Fruit fly (Drosophila melanogaster): ENCODE data around the gene CG5391.

Gene CG5391

dm6 chr3R:22334050-22334449 is at the start of gene CG5391:
TSS of gene CG5391 (minus strand) at chr3R:22334150.
- no peak for TF ChIP-seq CG8478 (optimal IDR thresholded peaks at IDR 0.05)
- TF ChIP-seq CTCF (optimal IDR thresholded peaks at IDR 0.05): no peak

dm6 chr3R:22381735-22382134 is 47.8 kb upstream of the CG5391 start, which contains the start of gene Gpdh3:
TSS of gene Gpdh3 (plus strand) at chr3R:22382035.
- no peak for TF ChIP-seq CTCF (optimal IDR thresholded peaks at IDR 0.05)
- TF ChIP-seq CG8478 (optimal IDR thresholded peaks at IDR 0.05): no peak

DNA sequence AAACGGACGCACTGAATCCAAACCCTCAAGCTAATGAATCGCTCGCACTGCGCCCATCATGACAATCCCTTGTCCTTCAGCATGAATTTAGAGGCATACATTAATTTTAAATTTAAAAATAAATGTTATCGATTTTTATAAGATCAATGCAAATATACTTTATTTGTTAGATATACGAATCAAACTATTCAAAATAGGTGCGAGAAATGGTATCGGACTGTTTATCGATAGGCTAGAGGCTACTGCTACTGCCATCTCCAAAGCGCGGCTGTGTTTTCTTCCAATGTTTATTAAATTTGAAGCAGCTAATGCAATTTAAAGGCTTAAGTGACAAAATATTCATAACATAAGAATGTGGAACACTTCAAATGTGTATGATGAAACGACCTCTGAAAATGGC is 47.1 kb upstream of the CG5391 start, which contains the start of gene CG43342:
CG43342 (plus strand) TSS at position 264 of the 400 bp plus-strand sequence.
- no peak for TF ChIP-seq CTCF (optimal IDR thresholded peaks at IDR 0.05)
- no peak for TF ChIP-seq CG8478 (optimal IDR thresholded peaks at IDR 0.05)

- TF ChIP-seq CG8478 (optimal IDR thresholded peaks at IDR 0.05) (no peak), CTCF (optimal IDR thresholded peaks at IDR 0.05) (no peak)
These were observed 46.0 kb upstream of the CG5391 start, which contains the start of gene CG34149 for dm6 chr3R:22379942-22380341. TSS of gene CG34149 (plus strand) at chr3R:22380128.

dm6 chr3R:22375674-22376073 is 41.7 kb upstream of the CG5391 start, which contains the start of gene CG18596:
TSS of gene CG18596 (plus strand) at chr3R:22375923.
- no peak for TF ChIP-seq CG8478 (optimal IDR thresholded peaks at IDR 0.05)
- no peak for TF ChIP-seq CTCF (optimal IDR thresholded peaks at IDR 0.05)

- TF ChIP-seq CG8478 (optimal IDR thresholded peaks at IDR 0.05): no peak
- no peak for TF ChIP-seq CTCF (optimal IDR thresholded peaks at IDR 0.05)
These were observed 38.6 kb upstream of the CG5391 start, which contains the start of gene CG7069 for dm6 chr3R:22372535-22372934. TSS of gene CG7069 (plus strand) at chr3R:22372835.

dm6 chr3R:22368777-22369214 is 34.8 kb upstream of the CG5391 start:
- TF ChIP-seq CG8478 (optimal IDR thresholded peaks at IDR 0.05) (no peak), CTCF (optimal IDR thresholded peaks at IDR 0.05) (no peak)

DNA sequence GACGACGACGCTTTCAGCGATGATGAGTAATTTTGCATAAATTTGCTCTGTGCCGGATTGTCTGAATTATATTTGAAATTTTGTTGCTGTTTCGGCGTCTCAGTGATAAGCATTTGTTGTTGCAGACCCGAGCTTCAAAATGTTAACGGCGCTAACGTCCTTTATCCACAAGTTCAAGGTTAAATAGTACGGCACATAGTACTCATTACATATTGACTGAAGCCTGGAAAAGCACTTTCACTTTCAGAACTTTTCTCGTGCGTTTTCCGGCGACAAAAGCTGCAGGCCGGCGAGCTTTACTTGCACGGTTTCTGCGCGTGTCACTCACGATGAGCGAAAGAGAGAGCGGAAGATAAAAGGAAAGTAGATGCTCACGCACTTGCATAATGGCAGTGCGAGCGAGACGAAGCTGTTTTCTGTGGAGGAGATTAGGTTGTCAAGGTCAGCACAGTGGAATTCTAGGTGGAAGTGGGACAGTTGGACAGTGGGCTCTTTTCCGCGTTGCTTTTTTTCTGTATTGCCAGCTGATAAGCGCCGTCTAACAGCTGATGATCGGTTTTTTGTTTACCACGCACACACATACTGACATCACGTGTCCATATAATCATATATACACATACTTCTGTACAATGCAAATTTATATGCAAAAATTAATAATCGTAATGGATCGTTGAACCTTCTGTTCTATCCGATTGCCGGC is 34.3 kb upstream of the CG5391 start:
- TF ChIP-seq CG8478 (optimal IDR thresholded peaks at IDR 0.05): no peak
- TF ChIP-seq CTCF (optimal IDR thresholded peaks at IDR 0.05): no peak

- TF ChIP-seq CG8478 (optimal IDR thresholded peaks at IDR 0.05): no peak
- TF ChIP-seq CTCF (optimal IDR thresholded peaks at IDR 0.05): no peak
These were observed 33.5 kb upstream of the CG5391 start, which contains the start of the genes Polr3F and PyK for dm6 chr3R:22367126-22368076. TSS of gene Polr3F (minus strand) at chr3R:22367373. TSS of gene PyK (plus strand) at chr3R:22367536.

dm6 chr3R:22365660-22366195 is 31.8 kb upstream of the CG5391 start, which contains the start of gene CG5382:
TSS of gene CG5382 (minus strand) at chr3R:22365983.
- TF ChIP-seq CTCF (optimal IDR thresholded peaks at IDR 0.05) (no peak), CG8478 (optimal IDR thresholded peaks at IDR 0.05) (no peak)

dm6 chr3R:22362218-22362907 is 28.4 kb upstream of the CG5391 start, which contains the start of the genes JMJD6, CG7071 and Muted:
TSS of gene JMJD6 (minus strand) at chr3R:22362371.
TSS of gene CG7071 (plus strand) at chr3R:22362620.
TSS of gene Muted (plus strand) at chr3R:22362620.
- TF ChIP-seq CG8478 (optimal IDR thresholded peaks at IDR 0.05) (no peak), CTCF (optimal IDR thresholded peaks at IDR 0.05) (peak in 1 of 2 experiments; percentile 32)

dm6 chr3R:22358810-22359209 is 24.9 kb upstream of the CG5391 start:
- no peak for TF ChIP-seq CTCF (optimal IDR thresholded peaks at IDR 0.05)
- TF ChIP-seq CG8478 (optimal IDR thresholded peaks at IDR 0.05): no peak

- no peak for TF ChIP-seq CTCF (optimal IDR thresholded peaks at IDR 0.05)
- TF ChIP-seq CG8478 (optimal IDR thresholded peaks at IDR 0.05): no peak
These were observed 24.0 kb upstream of the CG5391 start for dm6 chr3R:22357942-22358341.

Data from S2 (cell line).